Fruit fly (Drosophila melanogaster): Measurements from ENCODE around the gene CG10621.

Gene CG10621

dm6 chr2L:18921246-18921645, 33.0 kb downstream of the CG10621 start:
- TF ChIP-seq dsx (GFP tag; optimal IDR thresholded peaks at IDR 0.05; ENCODE audit: poor library complexity, severe bottlenecking), result no peak
- peak; percentile 21 for TF ChIP-seq Ets21C (GFP tag; optimal IDR thresholded peaks at IDR 0.05)
- TF ChIP-seq CG32006 (GFP tag; optimal IDR thresholded peaks at IDR 0.05), result no peak
- TF ChIP-seq Sox14 (GFP tag; optimal IDR thresholded peaks at IDR 0.05), result no peak
- TF ChIP-seq spab (GFP tag; optimal IDR thresholded peaks at IDR 0.05), result no peak
- no peak for TF ChIP-seq Sox15 (GFP tag; optimal IDR thresholded peaks at IDR 0.05)
- peak; percentile 40 for TF ChIP-seq lz (GFP tag; optimal IDR thresholded peaks at IDR 0.05)
- no peak for TF ChIP-seq CG10669 (GFP tag; optimal IDR thresholded peaks at IDR 0.05)
- TF ChIP-seq CG16779 (tag; optimal IDR thresholded peaks at IDR 0.05), result no peak
- TF ChIP-seq CG11902 (GFP tag; optimal IDR thresholded peaks at IDR 0.05), result no peak
- peak; percentile 41 for TF ChIP-seq CG31627 (GFP tag; optimal IDR thresholded peaks at IDR 0.05)
- TF ChIP-seq eg (GFP tag; IDR thresholded peaks at IDR 0.05), result no peak
- TF ChIP-seq CG11294 (GFP tag; IDR thresholded peaks at IDR 0.05), result no peak
- peak; percentile 19 for TF ChIP-seq Met (GFP tag; optimal IDR thresholded peaks at IDR 0.05)
- TF ChIP-seq achi (GFP tag; optimal IDR thresholded peaks at IDR 0.05), result no peak
- no peak for TF ChIP-seq CG10631 (GFP tag; optimal IDR thresholded peaks at IDR 0.05)
- TF ChIP-seq CG8119 (GFP tag; IDR thresholded peaks at IDR 0.05), result no peak
- TF ChIP-seq Ets96B (tag; optimal IDR thresholded peaks at IDR 0.05), result peak; percentile 18
- TF ChIP-seq CG6854 (GFP tag; optimal IDR thresholded peaks at IDR 0.05), result no peak
- TF ChIP-seq CG3919 (GFP tag; optimal IDR thresholded peaks at IDR 0.05), result peak; percentile 18
- TF ChIP-seq dac (GFP tag; optimal IDR thresholded peaks at IDR 0.05), result no peak
- no peak for TF ChIP-seq CG6792 (GFP tag; optimal IDR thresholded peaks at IDR 0.05)
- no peak for TF ChIP-seq acj6 (GFP tag; optimal IDR thresholded peaks at IDR 0.05)
- TF ChIP-seq Hr4 (GFP tag; optimal IDR thresholded peaks at IDR 0.05), result no peak
- TF ChIP-seq CG34406 (GFP tag; optimal IDR thresholded peaks at IDR 0.05), result peak; percentile 9
- peak; percentile 33 for TF ChIP-seq cyc (GFP tag; optimal IDR thresholded peaks at IDR 0.05)
- peak; percentile 28 for TF ChIP-seq Hr39 (GFP tag; optimal IDR thresholded peaks at IDR 0.05)
- no peak for TF ChIP-seq CG6163 (GFP tag; IDR thresholded peaks at IDR 0.05)
- TF ChIP-seq CG1621 (tag; optimal IDR thresholded peaks at IDR 0.05), result no peak
- no peak for TF ChIP-seq net (GFP tag; optimal IDR thresholded peaks at IDR 0.05)
- no peak for TF ChIP-seq Eip75B (GFP tag; optimal IDR thresholded peaks at IDR 0.05)
- no peak for TF ChIP-seq Gug (GFP tag; IDR thresholded peaks at IDR 0.05)
- no peak for TF ChIP-seq CG6276 (GFP tag; optimal IDR thresholded peaks at IDR 0.05)
- TF ChIP-seq fd85E (GFP tag; optimal IDR thresholded peaks at IDR 0.05), result no peak
- TF ChIP-seq CG7368 (GFP tag; optimal IDR thresholded peaks at IDR 0.05), result no peak
- peak; percentile 46 for TF ChIP-seq Smox (GFP tag; optimal IDR thresholded peaks at IDR 0.05)
- TF ChIP-seq Blimp-1 (GFP tag; optimal IDR thresholded peaks at IDR 0.05), result no peak
- peak; percentile 15 for TF ChIP-seq topi (GFP tag; optimal IDR thresholded peaks at IDR 0.05)
- TF ChIP-seq CG11762 (GFP tag; optimal IDR thresholded peaks at IDR 0.05; ENCODE audit: insufficient read depth), result no peak
- TF ChIP-seq salr (GFP tag; optimal IDR thresholded peaks at IDR 0.05), result no peak
- no peak for TF ChIP-seq CG6808 (GFP tag; optimal IDR thresholded peaks at IDR 0.05)
- peak; percentile 33 for TF ChIP-seq esn (GFP tag; optimal IDR thresholded peaks at IDR 0.05)
- no peak for TF ChIP-seq OdsH (GFP tag; optimal IDR thresholded peaks at IDR 0.05)
- no peak for TF ChIP-seq CG8632 (GFP tag; optimal IDR thresholded peaks at IDR 0.05)
- peak; percentile 34 for TF ChIP-seq Sox102F (GFP tag; optimal IDR thresholded peaks at IDR 0.05)
- TF ChIP-seq Eip78C (GFP tag), result peak; percentile 71
- peak; percentile 56 for TF ChIP-seq svp (GFP tag)
